Worm (Caenorhabditis elegans): ENCODE measurements around the gene K04F1.9.

K04F1.9 gene

DNA sequence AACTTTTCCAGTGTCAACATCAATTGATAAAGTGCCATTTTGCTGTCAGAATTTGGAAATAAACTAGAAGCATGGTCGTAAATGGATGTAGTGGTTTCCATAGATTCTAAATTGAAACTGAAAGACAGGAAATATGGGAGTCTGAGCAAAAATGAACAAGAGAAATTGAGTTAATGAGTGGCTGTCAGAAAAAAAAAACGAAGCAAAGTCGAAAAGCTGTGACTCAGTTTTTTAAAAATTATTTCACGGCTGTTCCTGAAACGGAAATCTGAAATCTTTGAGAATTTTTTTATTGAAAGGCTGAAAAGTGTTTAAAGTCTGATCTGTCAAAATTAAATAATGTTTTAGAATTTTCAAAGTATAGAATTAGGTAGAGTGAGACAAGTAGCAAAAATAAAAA is 13.2 kb downstream of the K04F1.9 start, which contains the start of gene srw-98:
srw-98 (minus strand) TSS at position 101 of the 400 bp plus-strand sequence.
- no peak for TF ChIP-seq ceh-20 (GFP tag; IDR thresholded peaks at IDR 0.05)
- TF ChIP-seq php-3 (GFP tag; IDR thresholded peaks at IDR 0.05): no peak
- TF ChIP-seq Y75B8A.6 (GFP tag; IDR thresholded peaks at IDR 0.05): no peak
- no peak for TF ChIP-seq ceh-44 (GFP tag; IDR thresholded peaks at IDR 0.05)
- TF ChIP-seq D1046.2 (GFP tag; IDR thresholded peaks at IDR 0.05): no peak
- TF ChIP-seq fos-1 (tag; optimal IDR thresholded peaks at IDR 0.05): no peak
- TF ChIP-seq mxl-3 (GFP tag; optimal IDR thresholded peaks at IDR 0.05): no peak
- no peak for TF ChIP-seq nhr-25 (tag; optimal IDR thresholded peaks at IDR 0.05; ENCODE audit: borderline replicate concordance, insufficient read depth)
- no peak for TF ChIP-seq unc-39 (tag; optimal IDR thresholded peaks at IDR 0.05)
- TF ChIP-seq nhr-10 (tag; optimal IDR thresholded peaks at IDR 0.05): no peak
- TF ChIP-seq nhr-77 (tag; optimal IDR thresholded peaks at IDR 0.05): no peak
- no peak for TF ChIP-seq hif-1 (tag; optimal IDR thresholded peaks at IDR 0.05)
- TF ChIP-seq F10B5.3 (tag; optimal IDR thresholded peaks at IDR 0.05): no peak
- TF ChIP-seq ZK546.5 (tag; optimal IDR thresholded peaks at IDR 0.05): no peak
- no peak for TF ChIP-seq daf-16 (GFP tag; optimal IDR thresholded peaks at IDR 0.05)
- TF ChIP-seq daf-16 (tag; optimal IDR thresholded peaks at IDR 0.05): no peak
- TF ChIP-seq dmd-9 (GFP tag; IDR thresholded peaks at IDR 0.05): no peak
- TF ChIP-seq lin-1 (GFP tag; IDR thresholded peaks at IDR 0.05): no peak

DNA sequence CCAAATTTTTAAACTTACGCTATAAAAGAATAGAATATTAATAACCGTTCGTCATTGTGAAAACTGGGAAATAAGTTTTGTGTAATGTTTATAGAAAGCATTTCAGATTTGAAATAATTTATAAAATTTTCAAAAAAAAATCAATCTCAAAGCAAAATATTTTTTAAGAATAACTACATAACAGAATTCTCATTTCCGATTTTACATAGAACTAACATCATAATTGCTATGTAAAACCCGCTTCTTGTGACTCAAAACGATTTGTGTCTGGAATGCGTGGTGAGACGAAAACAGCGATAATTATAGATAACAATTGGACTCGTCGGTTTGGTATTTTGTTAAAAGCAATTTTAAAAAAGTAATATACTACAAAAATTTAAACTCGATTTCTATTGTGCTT is 15.7 kb downstream of the K04F1.9 start, which contains the start of gene srw-91:
srw-91 (minus strand) TSS at position 101 of the 400 bp plus-strand sequence.
- TF ChIP-seq zip-2 (tag; optimal IDR thresholded peaks at IDR 0.05) (no peak), F10B5.3 (tag; optimal IDR thresholded peaks at IDR 0.05) (no peak), hmg-1.1 (GFP tag; IDR thresholded peaks at IDR 0.05) (no peak), dmd-8 (GFP tag; IDR thresholded peaks at IDR 0.05) (no peak), lir-3 (tag; optimal IDR thresholded peaks at IDR 0.05) (no peak), tra-1 (GFP tag; IDR thresholded peaks at IDR 0.05) (no peak), unc-62 (GFP tag; optimal IDR thresholded peaks at IDR 0.05 in 1 of 2) (no peak), unc-62 (tag; optimal IDR thresholded peaks at IDR 0.05) (no peak), ceh-20 (GFP tag; IDR thresholded peaks at IDR 0.05) (no peak), vab-7 (GFP tag; IDR thresholded peaks at IDR 0.05) (no peak), pha-4 (GFP tag; IDR thresholded peaks at IDR 0.05) (no peak), pha-4 (tag; optimal IDR thresholded peaks at IDR 0.05) (no peak), Y48G9A.11 (GFP tag; IDR thresholded peaks at IDR 0.05) (no peak), zfp-3 (GFP tag; conservative IDR thresholded peaks at IDR 0.05) (no peak), skn-1 (tag; optimal IDR thresholded peaks at IDR 0.05) (no peak), Y75B8A.6 (GFP tag; IDR thresholded peaks at IDR 0.05) (no peak), arid-1 (GFP tag; conservative IDR thresholded peaks at IDR 0.05) (no peak), ceh-62 (tag; optimal IDR thresholded peaks at IDR 0.05) (no peak)

DNA sequence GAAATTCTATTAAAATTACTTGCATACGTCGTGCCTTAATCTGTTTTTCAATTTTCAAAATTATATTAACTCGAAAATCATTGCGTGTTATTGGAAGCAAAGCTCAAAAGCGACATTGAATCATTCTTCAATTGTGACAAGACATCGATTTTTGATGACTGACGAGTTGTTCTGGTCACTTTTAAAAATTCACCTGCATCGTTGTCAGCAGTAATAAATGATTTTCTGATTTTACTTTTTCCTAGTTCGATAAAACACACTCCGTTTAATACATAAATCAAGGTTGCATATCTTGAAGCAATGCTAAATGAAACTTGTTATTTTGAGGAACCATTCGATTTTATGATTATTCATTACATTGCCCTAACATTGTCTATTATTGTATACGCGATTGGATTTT is 17.3 kb downstream of the K04F1.9 start, which contains the start of gene srh-3:
srh-3 (plus strand) TSS at position 301 of the 400 bp plus-strand sequence.
- no peak for TF ChIP-seq mdt-29 (GFP tag; IDR thresholded peaks at IDR 0.05)
- TF ChIP-seq mes-2 (tag; optimal IDR thresholded peaks at IDR 0.05; ENCODE audit: poor library complexity, severe bottlenecking): no peak
- TF ChIP-seq dmd-9 (GFP tag; IDR thresholded peaks at IDR 0.05): no peak
- TF ChIP-seq lin-1 (GFP tag; IDR thresholded peaks at IDR 0.05): no peak
- TF ChIP-seq php-3 (GFP tag; IDR thresholded peaks at IDR 0.05): no peak
- TF ChIP-seq attf-4 (tag; optimal IDR thresholded peaks at IDR 0.05): no peak
- TF ChIP-seq daf-16 (GFP tag; optimal IDR thresholded peaks at IDR 0.05): no peak
- TF ChIP-seq daf-16 (tag; optimal IDR thresholded peaks at IDR 0.05): no peak
- no peak for TF ChIP-seq lin-39 (tag; optimal IDR thresholded peaks at IDR 0.05)
- TF ChIP-seq F26F4.8 (GFP tag; conservative IDR thresholded peaks at IDR 0.05): no peak
- no peak for TF ChIP-seq ztf-11 (tag; optimal IDR thresholded peaks at IDR 0.05)
- no peak for TF ChIP-seq F10B5.3 (tag; optimal IDR thresholded peaks at IDR 0.05)
- TF ChIP-seq dpl-1 (GFP tag; optimal IDR thresholded peaks at IDR 0.05): no peak
- TF ChIP-seq tag-97 (GFP tag; IDR thresholded peaks at IDR 0.05): no peak
- no peak for TF ChIP-seq hlh-30 (tag; optimal IDR thresholded peaks at IDR 0.05; ENCODE audit: insufficient read depth)
- no peak for TF ChIP-seq snpc-1.2 (GFP tag; IDR thresholded peaks at IDR 0.05)

Measured in whole organism, L4 larva.